Fruit fly (Drosophila melanogaster): ENCODE results near the gene CG11369.

The CG11369 gene

DNA sequence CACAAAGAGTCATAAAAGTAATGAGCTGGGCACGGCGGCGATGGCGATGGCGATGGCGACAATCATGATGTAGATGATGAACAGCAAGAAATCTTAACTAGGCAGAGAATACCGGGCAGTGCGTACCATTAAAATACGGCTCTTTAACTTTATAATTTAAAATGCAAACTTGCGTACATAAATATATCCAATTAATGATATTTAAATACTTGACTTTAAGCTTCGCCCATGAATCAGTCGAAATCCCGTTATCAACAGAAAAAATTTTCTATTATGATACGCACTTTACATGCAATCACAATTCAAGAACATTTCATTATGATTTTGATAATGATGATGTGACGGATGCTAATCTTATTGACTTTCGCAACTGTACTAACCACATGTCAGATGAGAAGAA lies 4.9 kb downstream of the CG11369 start (continued):
- TF ChIP-seq sens-2 (GFP tag; IDR thresholded peaks at IDR 0.05) (no peak), CG32532 (GFP tag; IDR thresholded peaks at IDR 0.05) (peak; percentile 45; the same call in 1 of the 2 replicates), row (GFP tag; IDR thresholded peaks at IDR 0.05) (peak; percentile 37; the same call in 2 of the 3 replicates)

- TF ChIP-seq tna (GFP tag; IDR thresholded peaks at IDR 0.05; ENCODE audit: partially characterized antibody): no peak
- TF ChIP-seq ttk (GFP tag; IDR thresholded peaks at IDR 0.05): no peak
- peak; percentile 9 for TF ChIP-seq dmrt11E (tag; optimal IDR thresholded peaks at IDR 0.05)
- TF ChIP-seq CG11695 (GFP tag; IDR thresholded peaks at IDR 0.05): no peak
- no peak for TF ChIP-seq crp (GFP tag; optimal IDR thresholded peaks at IDR 0.05)
- no peak for TF ChIP-seq CG14860 (GFP tag; IDR thresholded peaks at IDR 0.05; ENCODE audit: partially characterized antibody)
- TF ChIP-seq Eip74EF (GFP tag; optimal IDR thresholded peaks at IDR 0.05): no peak
- TF ChIP-seq CG11696 (GFP tag; IDR thresholded peaks at IDR 0.05): no peak
- TF ChIP-seq CG11247 (GFP tag; IDR thresholded peaks at IDR 0.05): no peak
- TF ChIP-seq hbn (GFP tag; IDR thresholded peaks at IDR 0.05; ENCODE audit: partially characterized antibody): no peak
- peak; percentile 3 for TF ChIP-seq HHEX (GFP tag; optimal IDR thresholded peaks at IDR 0.05)
- TF ChIP-seq Ravus (GFP tag; IDR thresholded peaks at IDR 0.05): no peak
- TF ChIP-seq CG30020 (tag; optimal IDR thresholded peaks at IDR 0.05): no peak
- no peak for TF ChIP-seq Atf6 (GFP tag; IDR thresholded peaks at IDR 0.05)
- TF ChIP-seq stwl (tag; optimal IDR thresholded peaks at IDR 0.05): no peak
- TF ChIP-seq scrt (GFP tag; optimal IDR thresholded peaks at IDR 0.05): no peak
- no peak for TF ChIP-seq CG8388 (GFP tag; optimal IDR thresholded peaks at IDR 0.05)
- no peak for TF ChIP-seq bcd (GFP tag; optimal IDR thresholded peaks at IDR 0.05)
- no peak for TF ChIP-seq Hr78 (GFP tag; optimal IDR thresholded peaks at IDR 0.05)
- no peak for TF ChIP-seq Gug (GFP tag; IDR thresholded peaks at IDR 0.05)
- no peak for TF ChIP-seq CG12219 (GFP tag; optimal IDR thresholded peaks at IDR 0.05)
- no peak for TF ChIP-seq CG30431 (GFP tag; optimal IDR thresholded peaks at IDR 0.05)
- no peak for TF ChIP-seq Kr (GFP tag; optimal IDR thresholded peaks at IDR 0.05)
- no peak for TF ChIP-seq h (optimal IDR thresholded peaks at IDR 0.05)
- no peak for TF ChIP-seq CG7987 (GFP tag; optimal IDR thresholded peaks at IDR 0.05)
- TF ChIP-seq CG15073 (GFP tag; optimal IDR thresholded peaks at IDR 0.05): no peak
- TF ChIP-seq CG8478 (optimal IDR thresholded peaks at IDR 0.05): no peak
- TF ChIP-seq Hand (GFP tag; optimal IDR thresholded peaks at IDR 0.05): no peak
- peak; percentile 7 for TF ChIP-seq CG8089 (GFP tag; optimal IDR thresholded peaks at IDR 0.05)
- no peak for TF ChIP-seq sens-2 (GFP tag; IDR thresholded peaks at IDR 0.05)
- no peak for TF ChIP-seq NfI (GFP tag; optimal IDR thresholded peaks at IDR 0.05)
- no peak for TF ChIP-seq Optix (GFP tag; IDR thresholded peaks at IDR 0.05)
- TF ChIP-seq CG4707 (GFP tag; optimal IDR thresholded peaks at IDR 0.05): peak; percentile 4
- TF ChIP-seq YL-1 (GFP tag; optimal IDR thresholded peaks at IDR 0.05): no peak
- no peak for TF ChIP-seq CG12071 (GFP tag; optimal IDR thresholded peaks at IDR 0.05)
- no peak for TF ChIP-seq Drgx (GFP tag; IDR thresholded peaks at IDR 0.05)
- TF ChIP-seq pnt (GFP tag; optimal IDR thresholded peaks at IDR 0.05): no peak
- TF ChIP-seq CG3163 (GFP tag; optimal IDR thresholded peaks at IDR 0.05): no peak
- TF ChIP-seq D19B (GFP tag; optimal IDR thresholded peaks at IDR 0.05): no peak
- TF ChIP-seq slp2 (GFP tag; optimal IDR thresholded peaks at IDR 0.05): no peak
- no peak for TF ChIP-seq row (GFP tag; IDR thresholded peaks at IDR 0.05)
- TF ChIP-seq CG1024 (GFP tag; IDR thresholded peaks at IDR 0.05): no peak
- TF ChIP-seq her (GFP tag; optimal IDR thresholded peaks at IDR 0.05): no peak
- no peak for TF ChIP-seq CG32532 (GFP tag; IDR thresholded peaks at IDR 0.05)
- TF ChIP-seq CG6254 (GFP tag; optimal IDR thresholded peaks at IDR 0.05): peak; percentile 41
- TF ChIP-seq unpg (GFP tag; optimal IDR thresholded peaks at IDR 0.05): no peak
- TF ChIP-seq CG17829 (tag; optimal IDR thresholded peaks at IDR 0.05): no peak
- TF ChIP-seq dan (GFP tag; IDR thresholded peaks at IDR 0.05): no peak
- no peak for TF ChIP-seq CG14014 (GFP tag; IDR thresholded peaks at IDR 0.05)
Observed at dm6 chrX:7579810-7580209, 5.7 kb downstream of the CG11369 start.
